Fruit fly (Drosophila melanogaster) whole organism, prepupa: ENCODE measurements around the gene CG7766.
A peak's percentile ranks its signal among the peaks of the same experiment; 100 is the strongest.

ENCODE experiments used
- Blimp-1 ChIP-seq: fragments of 200-800 bp; sonication (Bioruptor generic); optimal IDR thresholded peaks from 3 replicates; lab custom pipeline; 2017; ENCODE audit warnings: missing biosample characterization, missing genetic modification characterization, mild to moderate bottlenecking, moderate library complexity, missing genetic modification reagents
- CG11762 ChIP-seq: fragments of 200-800 bp; sonication (Bioruptor generic); optimal IDR thresholded peaks from 3 replicates; lab custom pipeline; 2016; ENCODE audit warnings: missing biosample characterization, missing genetic modification characterization; ENCODE audit not compliant: insufficient read depth
- CG11902 ChIP-seq: fragments of 200-800 bp; sonication (Bioruptor generic); optimal IDR thresholded peaks from 3 replicates; lab custom pipeline; 2016; ENCODE audit warnings: missing biosample characterization, missing genetic modification characterization
- CG15336 ChIP-seq: fragments of 200-800 bp; sonication (Bioruptor generic); IDR thresholded peaks from 2 replicates; pipeline ENCODE4 v1.3.6; 2022; ENCODE audit warnings: missing biosample characterization, missing genetic modification characterization
- CG16779 ChIP-seq: fragments of 200-800 bp; sonication (Bioruptor generic); optimal IDR thresholded peaks from 3 replicates; lab custom pipeline; 2017; ENCODE audit warnings: missing biosample characterization, mild to moderate bottlenecking, missing genetic modification characterization
- CG31627 ChIP-seq: fragments of 200-800 bp; sonication (Bioruptor generic); optimal IDR thresholded peaks from 3 replicates; lab custom pipeline; 2016; ENCODE audit warnings: missing biosample characterization, missing genetic modification characterization
- CG3919 ChIP-seq: fragments of 200-800 bp; sonication (Bioruptor generic); optimal IDR thresholded peaks from 3 replicates; lab custom pipeline; 2016; ENCODE audit warnings: missing biosample characterization, missing genetic modification characterization
- CG4318 ChIP-seq: fragments of 200-800 bp; sonication (Bioruptor generic); optimal IDR thresholded peaks from 3 replicates; lab custom pipeline; 2017; ENCODE audit warnings: missing biosample characterization, mild to moderate bottlenecking, missing genetic modification characterization
- CG6276 ChIP-seq: fragments of 200-800 bp; sonication (Bioruptor generic); optimal IDR thresholded peaks from 2 replicates; lab custom pipeline; 2017; ENCODE audit warnings: missing biosample characterization, mild to moderate bottlenecking, missing genetic modification characterization
- CG6808 ChIP-seq: fragments of 200-800 bp; sonication (Bioruptor generic); optimal IDR thresholded peaks from 3 replicates; lab custom pipeline; 2017; ENCODE audit warnings: missing biosample characterization, missing genetic modification characterization, mild to moderate bottlenecking, moderate library complexity, missing genetic modification reagents
- CG6854 ChIP-seq: fragments of 200-800 bp; sonication (Bioruptor generic); optimal IDR thresholded peaks from 2 replicates; lab custom pipeline; 2017; ENCODE audit warnings: missing biosample characterization, mild to moderate bottlenecking, missing genetic modification characterization
- CG8632 ChIP-seq: fragments of 200-800 bp; sonication (Bioruptor generic); optimal IDR thresholded peaks from 3 replicates; lab custom pipeline; 2016; ENCODE audit warnings: missing biosample characterization, missing genetic modification characterization
- CG9139 ChIP-seq: fragments of 200-800 bp; sonication (Bioruptor generic); optimal IDR thresholded peaks from 3 replicates; lab custom pipeline; 2017; ENCODE audit warnings: missing biosample characterization, mild to moderate bottlenecking, missing genetic modification characterization
- Eip75B ChIP-seq: fragments of 200-800 bp; sonication (Bioruptor generic); optimal IDR thresholded peaks from 3 replicates; lab custom pipeline; 2016; ENCODE audit warnings: missing biosample characterization, missing genetic modification characterization
- Eip78C ChIP-seq: fragments of 200-800 bp; sonication (Bioruptor generic); peaks from one replicate; lab custom pipeline; 2016; ENCODE audit warnings: missing biosample characterization, missing genetic modification characterization
- Eip93F ChIP-seq: fragments of 200-800 bp; sonication (Bioruptor generic); optimal IDR thresholded peaks from 2 replicates; lab custom pipeline; 2016; ENCODE audit warnings: missing biosample characterization, mild to moderate bottlenecking, missing genetic modification characterization
- Ets21C ChIP-seq: fragments of 200-800 bp; sonication (Bioruptor generic); optimal IDR thresholded peaks from 3 replicates; lab custom pipeline; 2016; ENCODE audit warnings: missing biosample characterization, missing genetic modification characterization
- Ets96B ChIP-seq: fragments of 200-800 bp; optimal IDR thresholded peaks from 2 replicates; lab custom pipeline; 2019; ENCODE audit warnings: missing biosample characterization, mild to moderate bottlenecking, missing genetic modification characterization, moderate library complexity
- Hr38 ChIP-seq: sonication (Bioruptor generic); optimal IDR thresholded peaks from 2 replicates; lab custom pipeline; 2016; ENCODE audit warnings: missing biosample characterization, missing genetic modification characterization
- Hr39 ChIP-seq: fragments of 200-800 bp; sonication (Bioruptor generic); optimal IDR thresholded peaks from 2 replicates; lab custom pipeline; 2016; ENCODE audit warnings: missing biosample characterization, missing genetic modification characterization
- Hr4 ChIP-seq: fragments of 200-800 bp; sonication (Bioruptor generic); optimal IDR thresholded peaks from 3 replicates; lab custom pipeline; 2016; ENCODE audit warnings: missing biosample characterization, missing genetic modification characterization
- Met ChIP-seq: fragments of 200-800 bp; sonication (Bioruptor generic); optimal IDR thresholded peaks from 3 replicates; lab custom pipeline; 2016; ENCODE audit warnings: missing biosample characterization, missing genetic modification characterization
- Sox102F ChIP-seq: fragments of 200-800 bp; sonication (Bioruptor generic); optimal IDR thresholded peaks from 2 replicates; lab custom pipeline; 2016; ENCODE audit warnings: missing biosample characterization, mild to moderate bottlenecking, missing genetic modification characterization
- Sox14 ChIP-seq: fragments of 200-800 bp; sonication (Bioruptor generic); optimal IDR thresholded peaks from 3 replicates; lab custom pipeline; 2016; ENCODE audit warnings: missing biosample characterization, missing genetic modification characterization
- achi ChIP-seq: fragments of 200-800 bp; sonication (Bioruptor generic); optimal IDR thresholded peaks from 3 replicates; lab custom pipeline; 2016; ENCODE audit warnings: missing biosample characterization, missing genetic modification characterization
- acj6 ChIP-seq: fragments of 200-800 bp; sonication (Bioruptor generic); optimal IDR thresholded peaks from 3 replicates; lab custom pipeline; 2016; ENCODE audit warnings: missing biosample characterization, missing genetic modification characterization
- dsx ChIP-seq: fragments of 200-800 bp; optimal IDR thresholded peaks from 3 replicates; lab custom pipeline; 2019; ENCODE audit warnings: missing biosample characterization, mild to moderate bottlenecking, missing genetic modification characterization, moderate library complexity; ENCODE audit not compliant: poor library complexity, severe bottlenecking
- eg ChIP-seq: fragments of 200-800 bp; sonication (Bioruptor generic); IDR thresholded peaks from 3 replicates; pipeline ENCODE4 v1.3.6; 2022; ENCODE audit warnings: missing biosample characterization, missing genetic modification characterization
- esn ChIP-seq: fragments of 200-800 bp; sonication (Bioruptor generic); optimal IDR thresholded peaks from 2 replicates; lab custom pipeline; 2016; ENCODE audit warnings: missing biosample characterization, mild to moderate bottlenecking, missing genetic modification characterization, moderate library complexity
- fkh ChIP-seq: fragments of 200-800 bp; sonication (Bioruptor generic); optimal IDR thresholded peaks from 3 replicates; lab custom pipeline; 2017; ENCODE audit warnings: missing biosample characterization, mild to moderate bottlenecking, missing genetic modification characterization, moderate library complexity
- lz ChIP-seq: fragments of 200-800 bp; sonication (Bioruptor generic); optimal IDR thresholded peaks from 3 replicates; lab custom pipeline; 2016; ENCODE audit warnings: missing biosample characterization, missing genetic modification characterization
- net ChIP-seq: fragments of 200-800 bp; sonication (Bioruptor generic); optimal IDR thresholded peaks from 3 replicates; lab custom pipeline; 2016; ENCODE audit warnings: missing biosample characterization, missing genetic modification characterization
- pdm3 ChIP-seq: fragments of 200-800 bp; sonication (Bioruptor generic); optimal IDR thresholded peaks from 3 replicates; lab custom pipeline; 2016; ENCODE audit warnings: missing biosample characterization, missing genetic modification characterization
- salr ChIP-seq, 2 experiments: fragments of 200-800 bp; sonication (Bioruptor generic); optimal IDR thresholded peaks; 3 replicates each; lab custom pipeline; 2016 to 2018; ENCODE audit warnings: missing biosample characterization in 2 of 2, missing genetic modification characterization in 2 of 2, mild to moderate bottlenecking in 1 of 2
- topi ChIP-seq: fragments of 200-800 bp; sonication (Bioruptor generic); optimal IDR thresholded peaks from 3 replicates; lab custom pipeline; 2016; ENCODE audit warnings: missing biosample characterization, missing genetic modification characterization

The CG7766 gene

DNA sequence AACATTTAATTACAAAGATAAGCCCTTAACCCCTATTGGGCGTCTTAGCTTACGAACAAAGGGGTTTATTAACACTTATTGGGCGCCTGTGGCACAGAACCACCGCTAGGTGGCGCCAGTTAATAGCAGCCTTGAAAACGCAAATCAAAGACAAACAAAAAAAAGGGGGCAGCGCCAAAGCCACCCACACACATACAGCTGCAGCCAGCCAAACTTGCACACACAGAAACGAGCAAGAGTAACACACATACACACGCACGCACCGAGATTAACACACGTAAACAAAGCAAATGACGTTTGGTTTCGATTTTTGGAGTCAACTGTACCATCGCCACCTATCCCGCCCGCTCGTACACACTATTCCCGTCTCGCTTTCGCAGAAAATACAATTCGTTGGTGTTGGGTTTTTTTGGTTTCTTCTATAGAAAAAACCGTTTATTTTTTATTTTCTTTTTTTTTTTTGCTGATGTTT lies 48.6 kb upstream of the CG7766 start (continued):
- no peak for TF ChIP-seq Met (GFP tag; lab: Kevin White, UChicago)
- peak; percentile 72; the same call in 2 of the 3 replicates for TF ChIP-seq eg
- TF ChIP-seq CG6276, result no peak
- peak; percentile 5 for TF ChIP-seq acj6 (GFP tag; lab: Kevin White, UChicago)
- TF ChIP-seq CG31627, result no peak
- TF ChIP-seq Hr38 (GFP tag; lab: Kevin White, UChicago), result no peak
- no peak for TF ChIP-seq CG4318 (GFP tag; lab: Kevin White, UChicago)
- no peak for TF ChIP-seq Eip93F (GFP tag; lab: Kevin White, UChicago)
- TF ChIP-seq CG16779 (tag; lab: Kevin White, UChicago), result peak; percentile 53
- TF ChIP-seq topi (GFP tag; lab: Kevin White, UChicago), result peak; percentile 24
- TF ChIP-seq CG6808 (GFP tag; lab: Kevin White, UChicago), result no peak
- no peak for TF ChIP-seq CG9139 (GFP tag; lab: Kevin White, UChicago)
- TF ChIP-seq net (GFP tag; lab: Kevin White, UChicago), result peak; percentile 29
- TF ChIP-seq Sox102F (GFP tag; lab: Kevin White, UChicago), result no peak

- no peak for TF ChIP-seq Eip75B (GFP tag; lab: Kevin White, UChicago)
- no peak for TF ChIP-seq CG6808 (GFP tag; lab: Kevin White, UChicago)
- TF ChIP-seq Ets96B (tag; lab: Kevin White, UChicago), result no peak
- TF ChIP-seq esn (GFP tag; lab: Kevin White, UChicago), result peak; percentile 14
- TF ChIP-seq CG8632, result no peak
- no peak for TF ChIP-seq CG3919 (GFP tag; lab: Kevin White, UChicago)
- no peak for TF ChIP-seq pdm3 (GFP tag; lab: Kevin White, UChicago)
- no peak for TF ChIP-seq Blimp-1 (GFP tag; lab: Kevin White, UChicago)
- TF ChIP-seq Eip78C, result peak; percentile 64
- TF ChIP-seq lz (GFP tag; lab: Kevin White, UChicago), result peak; percentile 6
- no peak for TF ChIP-seq CG11762 (GFP tag; lab: Kevin White, UChicago)
- TF ChIP-seq CG6854 (GFP tag; lab: Kevin White, UChicago), result no peak
- TF ChIP-seq fkh (GFP tag; lab: Kevin White, UChicago), result no peak
- TF ChIP-seq Ets21C, result no peak
- no peak for TF ChIP-seq CG16779 (tag; lab: Kevin White, UChicago)
- TF ChIP-seq salr (GFP tag; optimal IDR thresholded peaks at IDR 0.05; lab: Kevin White, UChicago), result no peak
- TF ChIP-seq topi (GFP tag; lab: Kevin White, UChicago), result peak; percentile 4
- no peak for TF ChIP-seq dsx (GFP tag; lab: Kevin White, UChicago)
- no peak for TF ChIP-seq CG15336 (GFP tag; lab: Robert Waterston, UW)
- TF ChIP-seq CG11902 (GFP tag; lab: Kevin White, UChicago), result no peak
- TF ChIP-seq eg, result no peak
- TF ChIP-seq Hr39, result no peak
- TF ChIP-seq Met (GFP tag; lab: Kevin White, UChicago), result no peak
- TF ChIP-seq CG31627, result no peak
- TF ChIP-seq Hr4, result no peak
- TF ChIP-seq, all 60 proteins: peak for 4
Measured at dm6 chrX:9148989-9149522, 45.5 kb upstream of the CG7766 start, which contains the start of the genes fh and Bap111. Gene fh (minus strand): TSS chrX:9149071. Gene Bap111 (plus strand): TSS chrX:9149309.

dm6 chrX:9142224-9142802 lies 38.8 kb upstream of the CG7766 start, which contains the start of gene CG7065:
Gene CG7065 (plus strand): TSS chrX:9142493.
- peak; percentile 2 for TF ChIP-seq topi (GFP tag; lab: Kevin White, UChicago)
- TF ChIP-seq Eip93F (GFP tag; lab: Kevin White, UChicago), result no peak
- no peak for TF ChIP-seq achi
- no peak for TF ChIP-seq Sox102F (GFP tag; lab: Kevin White, UChicago)
- peak; percentile 27 for TF ChIP-seq Eip78C
- TF ChIP-seq Sox14 (GFP tag; lab: Kevin White, UChicago), result peak; percentile 8
- TF ChIP-seq, all 60 proteins: peak for 3
